Worm (Caenorhabditis elegans): ENCODE data around the gene dot-1.2.

The dot-1.2 gene

ce11 chrX:11848618-11849017 is 20.5 kb downstream of the dot-1.2 start, which contains the start of gene F54F7.9:
Gene F54F7.9, minus strand, starts transcription at chrX:11848718.
- TF ChIP-seq him-1 (tag; optimal IDR thresholded peaks at IDR 0.05), result no peak
- TF ChIP-seq dao-5 (tag; optimal IDR thresholded peaks at IDR 0.05), result no peak
- no peak for TF ChIP-seq W03F9.2 (tag; optimal IDR thresholded peaks at IDR 0.05)

- no peak for TF ChIP-seq dao-5 (tag; optimal IDR thresholded peaks at IDR 0.05)
- no peak for TF ChIP-seq him-1 (tag; optimal IDR thresholded peaks at IDR 0.05)
- TF ChIP-seq W03F9.2 (tag; optimal IDR thresholded peaks at IDR 0.05), result no peak
Observed at ce11 chrX:11843363-11843762, 25.8 kb downstream of the dot-1.2 start, which contains the start of gene F54F7.2. Gene F54F7.2, plus strand, starts transcription at chrX:11843663.

- TF ChIP-seq dao-5 (tag; optimal IDR thresholded peaks at IDR 0.05) (no peak), him-1 (tag; optimal IDR thresholded peaks at IDR 0.05) (no peak), W03F9.2 (tag; optimal IDR thresholded peaks at IDR 0.05) (no peak)
Observed at ce11 chrX:11837378-11837777, 31.8 kb downstream of the dot-1.2 start, which contains the start of gene taf-7.1. Gene taf-7.1, minus strand, starts transcription at chrX:11837478.

ce11 chrX:11828661-11829060 is 40.5 kb downstream of the dot-1.2 start:
- TF ChIP-seq him-1 (tag; optimal IDR thresholded peaks at IDR 0.05) (no peak), W03F9.2 (tag; optimal IDR thresholded peaks at IDR 0.05) (no peak), dao-5 (tag; optimal IDR thresholded peaks at IDR 0.05) (no peak)

ce11 chrX:11827528-11827927 is 41.6 kb downstream of the dot-1.2 start:
- TF ChIP-seq W03F9.2 (tag; optimal IDR thresholded peaks at IDR 0.05) (no peak), him-1 (tag; optimal IDR thresholded peaks at IDR 0.05) (no peak), dao-5 (tag; optimal IDR thresholded peaks at IDR 0.05) (no peak)

- no peak for TF ChIP-seq W03F9.2 (tag; optimal IDR thresholded peaks at IDR 0.05)
Observed at ce11 chrX:11826892-11827291, 42.3 kb downstream of the dot-1.2 start.

- TF ChIP-seq W03F9.2 (tag; optimal IDR thresholded peaks at IDR 0.05) (no peak), dao-5 (tag; optimal IDR thresholded peaks at IDR 0.05) (no peak), him-1 (tag; optimal IDR thresholded peaks at IDR 0.05) (no peak)
Observed at ce11 chrX:11823704-11824103, 45.5 kb downstream of the dot-1.2 start, which contains the start of gene tag-241. Gene tag-241, plus strand, starts transcription at chrX:11824004.

ce11 chrX:11821159-11821720 is 47.9 kb downstream of the dot-1.2 start:
- TF ChIP-seq W03F9.2 (tag; optimal IDR thresholded peaks at IDR 0.05) (no peak), him-1 (tag; optimal IDR thresholded peaks at IDR 0.05) (no peak), dao-5 (tag; optimal IDR thresholded peaks at IDR 0.05) (no peak)

- TF ChIP-seq him-1 (tag; optimal IDR thresholded peaks at IDR 0.05), result no peak
- no peak for TF ChIP-seq W03F9.2 (tag; optimal IDR thresholded peaks at IDR 0.05)
- TF ChIP-seq dao-5 (tag; optimal IDR thresholded peaks at IDR 0.05), result no peak
Observed at ce11 chrX:11818711-11819110, 50.4 kb downstream of the dot-1.2 start.
